Fruit fly (Drosophila melanogaster) whole organism, embryonic: ENCODE measurements around the gene PAPLA1.

Experiments
- Bteb2 ChIP-seq: fragments of 200-800 bp; sonication (Bioruptor generic); optimal IDR thresholded peaks from 2 replicates; lab custom pipeline; 2016; ENCODE audit warnings: missing biosample characterization, missing genetic modification characterization
- CG10267 ChIP-seq: fragments of 200-800 bp; sonication (Bioruptor generic); optimal IDR thresholded peaks from 2 replicates; lab custom pipeline; 2018; ENCODE audit warnings: missing biosample characterization, mild to moderate bottlenecking, missing genetic modification characterization, moderate library complexity
- CG11085 ChIP-seq: fragments of 200-800 bp; sonication (Bioruptor generic); IDR thresholded peaks from 2 replicates; pipeline ENCODE4 v1.3.6; 2022; ENCODE audit warnings: missing biosample characterization, missing genetic modification characterization
- CG12769 ChIP-seq: fragments of 200-800 bp; sonication (Bioruptor generic); optimal IDR thresholded peaks from 2 replicates; lab custom pipeline; 2019; ENCODE audit warnings: missing biosample characterization, mild to moderate bottlenecking, missing genetic modification characterization, moderate library complexity
- CG13894 ChIP-seq: fragments of 200-800 bp; sonication (Bioruptor generic); optimal IDR thresholded peaks from 3 replicates; lab custom pipeline; 2018; ENCODE audit warnings: missing biosample characterization, mild to moderate bottlenecking, missing genetic modification characterization, moderate library complexity
- CG15601 ChIP-seq: fragments of 200-800 bp; sonication (Bioruptor generic); optimal IDR thresholded peaks from 3 replicates; lab custom pipeline; 2019; ENCODE audit warnings: missing biosample characterization, mild to moderate bottlenecking, missing genetic modification characterization, moderate library complexity
- CG15696 ChIP-seq: fragments of 200-800 bp; sonication (Bioruptor generic); optimal IDR thresholded peaks from 2 replicates; lab custom pipeline; 2019; ENCODE audit warnings: missing biosample characterization, mild to moderate bottlenecking, missing genetic modification characterization, moderate library complexity
- CG18764 ChIP-seq: fragments of 200-800 bp; sonication (Bioruptor generic); optimal IDR thresholded peaks from 3 replicates; lab custom pipeline; 2016; ENCODE audit warnings: missing biosample characterization, missing genetic modification characterization
- CG2116 ChIP-seq: fragments of 200-800 bp; sonication (Bioruptor generic); optimal IDR thresholded peaks from 3 replicates; lab custom pipeline; 2018; ENCODE audit warnings: missing biosample characterization, mild to moderate bottlenecking, missing genetic modification characterization
- CG2199 ChIP-seq: fragments of 200-800 bp; sonication (Bioruptor generic); IDR thresholded peaks from 3 replicates; pipeline ENCODE4 v1.3.6; 2022; ENCODE audit warnings: missing biosample characterization, missing genetic modification characterization
- CG2875 ChIP-seq: fragments of 200-800 bp; sonication (Bioruptor generic); optimal IDR thresholded peaks from 2 replicates; lab custom pipeline; 2017; ENCODE audit warnings: missing biosample characterization, mild to moderate bottlenecking, missing genetic modification characterization, missing genetic modification reagents
- CG31441 ChIP-seq: fragments of 200-800 bp; sonication (Bioruptor generic); IDR thresholded peaks from 2 replicates; pipeline ENCODE4 v1.3.6; 2022; ENCODE audit warnings: missing biosample characterization, missing genetic modification characterization
- CG3281 ChIP-seq: fragments of 200-800 bp; sonication (Bioruptor generic); optimal IDR thresholded peaks from 3 replicates; lab custom pipeline; 2017; ENCODE audit warnings: missing biosample characterization, mild to moderate bottlenecking, missing genetic modification characterization
- CG4328 ChIP-seq: fragments of 200-800 bp; sonication (Bioruptor generic); optimal IDR thresholded peaks from 3 replicates; lab custom pipeline; 2017; ENCODE audit warnings: missing biosample characterization, missing genetic modification reagents, missing genetic modification characterization
- CG7839 ChIP-seq: fragments of 200-800 bp; sonication (Bioruptor generic); optimal IDR thresholded peaks from 3 replicates; lab custom pipeline; 2018; ENCODE audit warnings: missing biosample characterization, mild to moderate bottlenecking, missing genetic modification characterization, moderate library complexity
- CG9609 ChIP-seq: fragments of 200-800 bp; sonication (Bioruptor generic); optimal IDR thresholded peaks from 3 replicates; lab custom pipeline; 2016; ENCODE audit warnings: missing biosample characterization, missing genetic modification characterization
- CTCF ChIP-seq: fragments of 200-800 bp; sonication (Bioruptor generic); optimal IDR thresholded peaks from 2 replicates; lab custom pipeline; 2017; ENCODE audit warnings: missing biosample characterization, mild to moderate bottlenecking, missing genetic modification characterization, moderate library complexity
- CoRest ChIP-seq: fragments of 200-800 bp; sonication (Bioruptor generic); optimal IDR thresholded peaks from 3 replicates; lab custom pipeline; 2018; ENCODE audit warnings: missing biosample characterization, mild to moderate bottlenecking, missing genetic modification characterization, moderate library complexity
- Dip3 ChIP-seq: fragments of 200-800 bp; sonication (Bioruptor generic); optimal IDR thresholded peaks from 3 replicates; lab custom pipeline; 2016; ENCODE audit warnings: missing biosample characterization, missing genetic modification characterization
- Dll ChIP-seq: fragments of 200-800 bp; sonication (Bioruptor generic); IDR thresholded peaks from 4 replicates; pipeline ENCODE4 v1.3.6; 2022; ENCODE audit warnings: missing biosample characterization, missing genetic modification characterization; ENCODE audit not compliant: partially characterized antibody
- Hand ChIP-seq: fragments of 200-800 bp; sonication (Bioruptor generic); optimal IDR thresholded peaks from 2 replicates; lab custom pipeline; 2017; ENCODE audit warnings: mild to moderate bottlenecking, missing biosample characterization, missing genetic modification reagents, missing genetic modification characterization
- NK7.1 ChIP-seq: fragments of 200-800 bp; sonication (Bioruptor generic); optimal IDR thresholded peaks from 3 replicates; lab custom pipeline; 2016; ENCODE audit warnings: missing biosample characterization, missing genetic modification characterization
- TFAM ChIP-seq: fragments of 200-800 bp; sonication (Bioruptor generic); optimal IDR thresholded peaks from 2 replicates; lab custom pipeline; 2017; ENCODE audit warnings: missing biosample characterization, missing genetic modification characterization, inconsistent platforms
- Xbp1 ChIP-seq: fragments of 200-800 bp; sonication (Bioruptor generic); optimal IDR thresholded peaks from 3 replicates; lab custom pipeline; 2016; ENCODE audit warnings: missing biosample characterization, mild to moderate bottlenecking, missing genetic modification characterization
- ap ChIP-seq: fragments of 200-800 bp; sonication (Bioruptor generic); IDR thresholded peaks from 2 replicates; pipeline ENCODE4 v1.3.6; 2022; ENCODE audit warnings: missing biosample characterization, missing genetic modification characterization
- ara ChIP-seq: fragments of 200-800 bp; sonication (Bioruptor generic); IDR thresholded peaks from 2 replicates; pipeline ENCODE4 v1.3.6; 2022; ENCODE audit warnings: missing biosample characterization, missing genetic modification characterization
- az2 ChIP-seq: fragments of 200-800 bp; sonication (Bioruptor generic); optimal IDR thresholded peaks from 3 replicates; lab custom pipeline; 2016; ENCODE audit warnings: missing biosample characterization, missing genetic modification characterization
- cg ChIP-seq: fragments of 200-800 bp; sonication (Bioruptor generic); optimal IDR thresholded peaks from 3 replicates; lab custom pipeline; 2019; ENCODE audit warnings: missing biosample characterization, mild to moderate bottlenecking, missing genetic modification characterization, moderate library complexity
- chif ChIP-seq, 2 experiments: fragments of 200-800 bp; sonication (Bioruptor generic); optimal IDR thresholded peaks; 3 replicates each; lab custom pipeline; 2016; ENCODE audit warnings: missing biosample characterization in 2 of 2, missing genetic modification characterization in 2 of 2
- da ChIP-seq: fragments of 200-800 bp; sonication (Bioruptor generic); optimal IDR thresholded peaks from 2 replicates; lab custom pipeline; 2016; ENCODE audit warnings: missing biosample characterization, missing genetic modification characterization
- fru ChIP-seq: fragments of >200 bp; optimal IDR thresholded peaks from 2 replicates; lab custom pipeline; 2017
- fu2 ChIP-seq: fragments of 200-800 bp; sonication (Bioruptor generic); optimal IDR thresholded peaks from 2 replicates; lab custom pipeline; 2016; ENCODE audit warnings: missing biosample characterization, missing genetic modification characterization
- gfzf ChIP-seq: fragments of 200-800 bp; sonication (Bioruptor generic); optimal IDR thresholded peaks from 2 replicates; lab custom pipeline; 2016; ENCODE audit warnings: missing biosample characterization, mild to moderate bottlenecking, missing genetic modification characterization, moderate library complexity
- hth ChIP-seq: fragments of >200 bp; optimal IDR thresholded peaks from 2 replicates; lab custom pipeline; 2017; ENCODE audit warnings: inconsistent platforms
- jumu ChIP-seq: fragments of 200-800 bp; sonication (Bioruptor generic); optimal IDR thresholded peaks from 3 replicates; lab custom pipeline; 2016; ENCODE audit warnings: missing biosample characterization, missing genetic modification characterization
- klu ChIP-seq: fragments of 200-800 bp; sonication (Bioruptor generic); IDR thresholded peaks from 2 replicates; pipeline ENCODE4 v1.3.6; 2022; ENCODE audit warnings: missing biosample characterization, missing genetic modification characterization
- knrl ChIP-seq: fragments of 200-800 bp; sonication (Bioruptor generic); IDR thresholded peaks from 3 replicates; pipeline ENCODE4 v1.3.6; 2022; ENCODE audit warnings: missing biosample characterization, missing genetic modification characterization; ENCODE audit not compliant: partially characterized antibody
- luna ChIP-seq: fragments of 200-800 bp; sonication (Bioruptor generic); optimal IDR thresholded peaks from 2 replicates; lab custom pipeline; 2016; ENCODE audit warnings: missing biosample characterization, missing genetic modification characterization
- mam ChIP-seq: fragments of 200-800 bp; sonication (Bioruptor generic); optimal IDR thresholded peaks from 3 replicates; lab custom pipeline; 2016; ENCODE audit warnings: missing biosample characterization, missing genetic modification characterization
- org-1 ChIP-seq: fragments of 200-800 bp; sonication (Bioruptor generic); optimal IDR thresholded peaks from 2 replicates; lab custom pipeline; 2017; ENCODE audit warnings: missing biosample characterization, missing genetic modification characterization
- pho ChIP-seq: fragments of 200-800 bp; sonication (Bioruptor generic); optimal IDR thresholded peaks from 2 replicates; lab custom pipeline; 2016; ENCODE audit warnings: missing biosample characterization, missing genetic modification characterization
- pros ChIP-seq: fragments of 200-800 bp; sonication (Bioruptor generic); optimal IDR thresholded peaks from 3 replicates; lab custom pipeline; 2019; ENCODE audit warnings: missing biosample characterization, mild to moderate bottlenecking, missing genetic modification characterization, moderate library complexity
- ranshi ChIP-seq: fragments of 200-800 bp; sonication (Bioruptor generic); IDR thresholded peaks from 2 replicates; pipeline ENCODE4 v1.3.6; 2022; ENCODE audit warnings: missing biosample characterization, missing genetic modification characterization
- salm ChIP-seq: fragments of 200-800 bp; sonication (Bioruptor generic); optimal IDR thresholded peaks from 2 replicates; lab custom pipeline; 2018; ENCODE audit warnings: missing biosample characterization, mild to moderate bottlenecking, missing genetic modification characterization
- sens-2 ChIP-seq: fragments of 200-800 bp; sonication (Bioruptor generic); IDR thresholded peaks from 2 replicates; pipeline ENCODE4 v1.3.6; 2022; ENCODE audit warnings: missing biosample characterization, missing genetic modification characterization
- sug ChIP-seq: fragments of 200-800 bp; optimal IDR thresholded peaks from 2 replicates; lab custom pipeline; 2019; ENCODE audit warnings: missing biosample characterization, mild to moderate bottlenecking, missing genetic modification characterization, moderate library complexity
- tgo ChIP-seq: fragments of 200-800 bp; sonication (Bioruptor generic); IDR thresholded peaks from 3 replicates; pipeline ENCODE4 v1.3.6; 2022; ENCODE audit warnings: missing biosample characterization, missing genetic modification characterization
- tx ChIP-seq: fragments of 200-800 bp; sonication (Bioruptor generic); optimal IDR thresholded peaks from 2 replicates; lab custom pipeline; 2016; ENCODE audit warnings: missing biosample characterization, missing genetic modification characterization
- wek ChIP-seq: fragments of 200-800 bp; sonication (Bioruptor generic); optimal IDR thresholded peaks from 3 replicates; lab custom pipeline; 2018; ENCODE audit warnings: missing biosample characterization, mild to moderate bottlenecking, missing genetic modification characterization, moderate library complexity
- zen2 ChIP-seq: fragments of 200-800 bp; sonication (Bioruptor generic); IDR thresholded peaks from 3 replicates; pipeline ENCODE4 v1.3.6; 2022; ENCODE audit warnings: missing biosample characterization, missing genetic modification characterization; ENCODE audit not compliant: partially characterized antibody
- zf30C ChIP-seq: fragments of 200-800 bp; sonication (Bioruptor generic); optimal IDR thresholded peaks from 3 replicates; lab custom pipeline; 2018; ENCODE audit warnings: missing biosample characterization, mild to moderate bottlenecking, missing genetic modification characterization

Gene PAPLA1

dm6 chr2L:8084349-8085203 is 74.9 kb downstream of the PAPLA1 start (continued):
- TF ChIP-seq cg (GFP tag; lab: Kevin White, UChicago) (peak; percentile 73), CG9609 (GFP tag; lab: Kevin White, UChicago) (no peak), Dip3 (GFP tag; lab: Kevin White, UChicago) (peak; percentile 22), CG11085 (no peak), Hand (GFP tag; lab: Kevin White, UChicago) (no peak), fu2 (GFP tag; lab: Kevin White, UChicago) (no peak), jumu (GFP tag; lab: Kevin White, UChicago) (peak; percentile 11), tx (GFP tag; lab: Kevin White, UChicago) (no peak), fru (no peak), CG10267 (no peak), da (GFP tag; lab: Kevin White, UChicago) (no peak), wek (no peak), CG12769 (tag; lab: Kevin White, UChicago) (peak; percentile 36), ap (GFP tag; lab: Robert Waterston, UW) (no peak), gfzf (no peak), knrl (GFP tag; lab: Robert Waterston, UW) (no peak), zf30C (GFP tag; lab: Kevin White, UChicago) (no peak), Bteb2 (GFP tag; lab: Kevin White, UChicago) (no peak), CG15696 (tag; lab: Kevin White, UChicago) (no peak), salm (no peak), CG18764 (no peak), CG15601 (tag; lab: Kevin White, UChicago) (no peak), CTCF (GFP tag; lab: Kevin White, UChicago) (no peak), klu (no peak), luna (GFP tag; lab: Kevin White, UChicago) (no peak), Xbp1 (GFP tag; lab: Kevin White, UChicago) (no peak), pros (GFP tag; lab: Kevin White, UChicago) (no peak), ranshi (GFP tag; lab: Robert Waterston, UW) (no peak), tgo (GFP tag; lab: Robert Waterston, UW) (no peak), NK7.1 (peak; percentile 0), chif (GFP tag; optimal IDR thresholded peaks at IDR 0.05; lab: Kevin White, UChicago) (no peak), sug (tag; lab: Kevin White, UChicago) (no peak), az2 (no peak), org-1 (GFP tag; lab: Kevin White, UChicago) (no peak), TFAM (GFP tag; lab: Kevin White, UChicago) (no peak), CG31441 (GFP tag; lab: Robert Waterston, UW) (no peak), ara (GFP tag; lab: Robert Waterston, UW) (no peak), hth (lab: Kevin White, UChicago) (no peak), CG7839 (tag; lab: Kevin White, UChicago) (no peak), Dll (GFP tag; lab: Robert Waterston, UW) (no peak), CG2116 (GFP tag; lab: Kevin White, UChicago) (no peak), CG4328 (GFP tag; lab: Kevin White, UChicago) (no peak), mam (no peak), CoRest (no peak), CG13894 (tag; lab: Kevin White, UChicago) (peak; percentile 59), CG3281 (GFP tag; lab: Kevin White, UChicago) (no peak), zen2 (no peak), sens-2 (GFP tag; lab: Robert Waterston, UW) (no peak), CG2199 (0 out of 3 replicates have a peak, but pooled peaks have one; percentile 47), CG2875 (GFP tag; lab: Kevin White, UChicago) (no peak), pho (GFP tag; lab: Kevin White, UChicago) (no peak)
